Worm (Caenorhabditis elegans): ENCODE results near the gene bcc-1.

The bcc-1 gene

ce11 chrIV:11049806-11050205 is 42.5 kb downstream of the bcc-1 start, which contains the start of gene F36H1.3:
Gene F36H1.3 (plus strand): TSS chrIV:11050128.
- TF ChIP-seq F13H6.1 (tag; optimal IDR thresholded peaks at IDR 0.05) (no peak), aly-2 (tag; optimal IDR thresholded peaks at IDR 0.05) (no peak), ztf-11 (tag; optimal IDR thresholded peaks at IDR 0.05) (no peak), ztf-4 (tag; optimal IDR thresholded peaks at IDR 0.05) (no peak), mab-5 (tag; optimal IDR thresholded peaks at IDR 0.05) (no peak), blmp-1 (tag; optimal IDR thresholded peaks at IDR 0.05; ENCODE audit: insufficient read depth) (no peak), ceh-16 (tag; optimal IDR thresholded peaks at IDR 0.05) (no peak), ZK546.5 (tag; optimal IDR thresholded peaks at IDR 0.05) (no peak), unc-62 (GFP tag; optimal IDR thresholded peaks at IDR 0.05) (no peak), sma-9 (GFP tag; optimal IDR thresholded peaks at IDR 0.05) (no peak), sma-9 (tag; optimal IDR thresholded peaks at IDR 0.05) (no peak), nhr-10 (tag; optimal IDR thresholded peaks at IDR 0.05) (no peak), nhr-11 (tag; optimal IDR thresholded peaks at IDR 0.05) (no peak), skn-1 (tag; optimal IDR thresholded peaks at IDR 0.05) (no peak), mbf-1 (tag; optimal IDR thresholded peaks at IDR 0.05) (no peak), sem-4 (tag; optimal IDR thresholded peaks at IDR 0.05) (no peak), zag-1 (tag; optimal IDR thresholded peaks at IDR 0.05) (no peak), sma-3 (GFP tag; optimal IDR thresholded peaks at IDR 0.05) (no peak), ceh-82 (tag; optimal IDR thresholded peaks at IDR 0.05) (no peak), dmd-4 (tag; optimal IDR thresholded peaks at IDR 0.05) (no peak), R02D3.7 (tag; optimal IDR thresholded peaks at IDR 0.05) (no peak)

DNA sequence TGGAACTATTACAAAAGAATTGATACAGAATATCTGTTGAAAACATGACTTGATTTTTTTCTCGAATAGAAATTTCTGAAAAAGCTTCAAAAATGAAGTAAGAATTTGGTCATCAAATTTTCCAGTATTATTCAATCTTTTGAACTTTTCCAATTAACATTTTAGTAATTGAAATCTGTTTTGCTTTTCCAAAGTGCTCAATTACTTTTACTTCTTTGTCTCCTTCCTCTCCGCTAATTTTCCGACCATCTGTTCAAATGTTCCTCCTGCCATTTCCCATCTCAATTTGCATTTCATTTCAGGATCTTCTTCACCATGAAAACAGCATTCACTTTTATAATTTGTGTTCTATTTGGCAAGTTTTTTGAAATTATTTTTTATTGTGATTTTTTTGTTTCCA is 43.5 kb downstream of the bcc-1 start, which contains the start of gene F36H1.11:
F36H1.11 (plus strand) TSS at position 301 of the 400 bp plus-strand sequence.
- TF ChIP-seq ama-1 (optimal IDR thresholded peaks at IDR 0.05) (no peak), fos-1 (tag; optimal IDR thresholded peaks at IDR 0.05) (no peak), nhr-237 (tag; optimal IDR thresholded peaks at IDR 0.05) (no peak), sma-9 (GFP tag; optimal IDR thresholded peaks at IDR 0.05) (no peak), sma-9 (tag; optimal IDR thresholded peaks at IDR 0.05) (no peak), C34F6.9 (tag; optimal IDR thresholded peaks at IDR 0.05) (no peak), unc-62 (GFP tag; optimal IDR thresholded peaks at IDR 0.05) (no peak), mdl-1 (tag; optimal IDR thresholded peaks at IDR 0.05) (no peak)

DNA sequence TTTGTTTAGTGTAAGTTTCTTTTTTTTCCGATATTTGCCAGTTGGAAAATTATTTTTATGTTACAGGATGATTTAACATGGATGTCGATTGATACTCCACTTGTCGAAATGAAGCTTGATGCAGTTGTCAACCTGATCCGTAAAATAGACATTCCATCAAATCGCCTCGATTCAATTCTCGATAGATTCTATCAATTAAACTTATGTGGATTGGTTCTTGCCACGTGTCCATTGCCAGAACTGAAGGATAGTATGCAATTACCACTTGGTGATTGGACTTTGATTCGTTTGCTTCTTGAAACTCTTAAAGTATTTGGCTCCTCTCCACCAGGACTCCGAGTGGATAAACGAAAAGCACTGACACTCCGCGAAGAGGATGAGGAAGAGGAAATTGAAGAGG is 48.0 kb downstream of the bcc-1 start:
- TF ChIP-seq alr-1 (tag; optimal IDR thresholded peaks at IDR 0.05) (no peak), nhr-77 (tag; optimal IDR thresholded peaks at IDR 0.05) (no peak), zag-1 (tag; optimal IDR thresholded peaks at IDR 0.05) (no peak)

- TF ChIP-seq R02D3.7 (tag; optimal IDR thresholded peaks at IDR 0.05): no peak
- no peak for TF ChIP-seq F13H6.1 (tag; optimal IDR thresholded peaks at IDR 0.05)
- TF ChIP-seq elt-3 (tag; optimal IDR thresholded peaks at IDR 0.05): no peak
- TF ChIP-seq nhr-237 (tag; optimal IDR thresholded peaks at IDR 0.05): no peak
- TF ChIP-seq alr-1 (tag; optimal IDR thresholded peaks at IDR 0.05): no peak
- TF ChIP-seq ztf-1 (GFP tag; conservative IDR thresholded peaks at IDR 0.05): no peak
- TF ChIP-seq zag-1 (tag; optimal IDR thresholded peaks at IDR 0.05): no peak
- no peak for TF ChIP-seq lsy-2 (tag; optimal IDR thresholded peaks at IDR 0.05)
- TF ChIP-seq C34F6.9 (tag; optimal IDR thresholded peaks at IDR 0.05): peak; percentile 53
- TF ChIP-seq nhr-25 (tag; optimal IDR thresholded peaks at IDR 0.05): no peak
- no peak for TF ChIP-seq nhr-129 (tag; optimal IDR thresholded peaks at IDR 0.05)
- TF ChIP-seq nhr-6 (tag; optimal IDR thresholded peaks at IDR 0.05): no peak
- TF ChIP-seq sma-9 (GFP tag; optimal IDR thresholded peaks at IDR 0.05): no peak
- TF ChIP-seq sma-9 (tag; optimal IDR thresholded peaks at IDR 0.05): no peak
- TF ChIP-seq elt-1 (tag; optimal IDR thresholded peaks at IDR 0.05): no peak
- no peak for TF ChIP-seq ceh-16 (tag; optimal IDR thresholded peaks at IDR 0.05)
- peak; percentile 64 for TF ChIP-seq unc-55 (GFP tag; optimal IDR thresholded peaks at IDR 0.05)
These were observed 53.7 kb downstream of the bcc-1 start for ce11 chrIV:11038665-11039064.

ce11 chrIV:11038618-11038664 is 53.9 kb downstream of the bcc-1 start, which contains the start of gene kdin-1:
Gene kdin-1 (plus strand): TSS chrIV:11038655.
- TF ChIP-seq fos-1 (tag; optimal IDR thresholded peaks at IDR 0.05) (no peak), nhr-129 (tag; optimal IDR thresholded peaks at IDR 0.05) (no peak), lin-13 (GFP tag; optimal IDR thresholded peaks at IDR 0.05) (no peak), ZK546.5 (tag; optimal IDR thresholded peaks at IDR 0.05) (no peak)
